Fruit fly (Drosophila melanogaster): ENCODE data around the gene Rcc1.

Gene Rcc1

dm6 chr3L:5976121-5976906, 43.7 kb upstream of the Rcc1 start (continued):
- peak; percentile 94 for TF ChIP-seq CG7839 (tag; optimal IDR thresholded peaks at IDR 0.05)
- peak in 1 of 2 experiments; percentile 98 for TF ChIP-seq bsh (GFP tag; optimal IDR thresholded peaks at IDR 0.05)
- TF ChIP-seq mam (GFP tag; optimal IDR thresholded peaks at IDR 0.05), result peak; percentile 88
- TF ChIP-seq CG8281 (tag; optimal IDR thresholded peaks at IDR 0.05), result peak; percentile 100
- peak; percentile 91 for TF ChIP-seq CG4854 (GFP tag; optimal IDR thresholded peaks at IDR 0.05)
- peak; percentile 89 for TF ChIP-seq CG12236 (GFP tag; optimal IDR thresholded peaks at IDR 0.05)
- no peak for TF ChIP-seq h (optimal IDR thresholded peaks at IDR 0.05)
- peak; percentile 80 for TF ChIP-seq twi (tag; optimal IDR thresholded peaks at IDR 0.05)
- TF ChIP-seq CG4282 (GFP tag; optimal IDR thresholded peaks at IDR 0.05), result no peak
- TF ChIP-seq vvl (GFP tag; IDR thresholded peaks at IDR 0.05), result peak; percentile 99
- no peak for TF ChIP-seq Doc3 (GFP tag; IDR thresholded peaks at IDR 0.05; ENCODE audit: partially characterized antibody)
- TF ChIP-seq bigmax (GFP tag; optimal IDR thresholded peaks at IDR 0.05), result no peak
- peak; percentile 94 for TF ChIP-seq sens-2 (GFP tag; IDR thresholded peaks at IDR 0.05)
- TF ChIP-seq Lhr (GFP tag; optimal IDR thresholded peaks at IDR 0.05), result peak; percentile 87
- TF ChIP-seq lov (optimal IDR thresholded peaks at IDR 0.05), result peak; percentile 98
- TF ChIP-seq lov (GFP tag; IDR thresholded peaks at IDR 0.05), result peak; percentile 95
- TF ChIP-seq Side (GFP tag; optimal IDR thresholded peaks at IDR 0.05), result peak; percentile 91
- TF ChIP-seq Hr51 (GFP tag; optimal IDR thresholded peaks at IDR 0.05), result peak; percentile 70 to 93
- peak; percentile 35 for TF ChIP-seq CG17385 (GFP tag; optimal IDR thresholded peaks at IDR 0.05)
- peak; percentile 78 for TF ChIP-seq CG3847 (GFP tag; IDR thresholded peaks at IDR 0.05)
- TF ChIP-seq zfh1 (GFP tag; IDR thresholded peaks at IDR 0.05), result peak; percentile 99
- peak; percentile 93 for TF ChIP-seq ssp (GFP tag; IDR thresholded peaks at IDR 0.05)
- TF ChIP-seq Chrac-16 (GFP tag; optimal IDR thresholded peaks at IDR 0.05), result peak; percentile 94
- TF ChIP-seq CG2116 (GFP tag; optimal IDR thresholded peaks at IDR 0.05), result peak; percentile 71
- TF ChIP-seq lmd (GFP tag; IDR thresholded peaks at IDR 0.05), result peak; percentile 98
- TF ChIP-seq wek (GFP tag; optimal IDR thresholded peaks at IDR 0.05), result peak; percentile 41
- TF ChIP-seq CG6683 (GFP tag; optimal IDR thresholded peaks at IDR 0.05), result peak; percentile 76
- peak; percentile 56 for TF ChIP-seq hkb (optimal IDR thresholded peaks at IDR 0.05)
- TF ChIP-seq hkb (GFP tag; IDR thresholded peaks at IDR 0.05), result peak; percentile 98
- no peak for TF ChIP-seq Poxn (GFP tag; IDR thresholded peaks at IDR 0.05)
- peak; percentile 87; the same call in 2 of the 4 replicates for TF ChIP-seq chinmo (GFP tag; IDR thresholded peaks at IDR 0.05; ENCODE audit: partially characterized antibody)
- no peak for TF ChIP-seq br (optimal IDR thresholded peaks at IDR 0.05)
- TF ChIP-seq H2.0 (GFP tag; IDR thresholded peaks at IDR 0.05), result peak; percentile 90
- peak; percentile 83 for TF ChIP-seq BtbVII (GFP tag; optimal IDR thresholded peaks at IDR 0.05)
- peak; percentile 95 for TF ChIP-seq CG1603 (tag; optimal IDR thresholded peaks at IDR 0.05)
- no peak for TF ChIP-seq hb (GFP tag; IDR thresholded peaks at IDR 0.05; ENCODE audit: partially characterized antibody)
- TF ChIP-seq crp (GFP tag; optimal IDR thresholded peaks at IDR 0.05), result peak in 1 of 2 experiments; percentile 53
- peak; percentile 91 to 94 for TF ChIP-seq dpn (GFP tag; optimal IDR thresholded peaks at IDR 0.05)
- peak; percentile 80 for TF ChIP-seq CG33557 (GFP tag; optimal IDR thresholded peaks at IDR 0.05)
- TF ChIP-seq Nf-YB (GFP tag; optimal IDR thresholded peaks at IDR 0.05), result peak; percentile 76
- TF ChIP-seq ken (GFP tag; IDR thresholded peaks at IDR 0.05), result peak; percentile 97
- TF ChIP-seq Doc2 (GFP tag; IDR thresholded peaks at IDR 0.05), result peak; percentile 77
- peak; percentile 87 for TF ChIP-seq crc (GFP tag; optimal IDR thresholded peaks at IDR 0.05)
- peak; percentile 97 for TF ChIP-seq dmrt11E (tag; optimal IDR thresholded peaks at IDR 0.05)
- peak; percentile 9 for TF ChIP-seq CG10543 (GFP tag; optimal IDR thresholded peaks at IDR 0.05)
- TF ChIP-seq CG8944 (GFP tag; optimal IDR thresholded peaks at IDR 0.05), result peak; percentile 90
- TF ChIP-seq corto (GFP tag; optimal IDR thresholded peaks at IDR 0.05), result no peak
- peak; percentile 91 for TF ChIP-seq onecut (GFP tag; IDR thresholded peaks at IDR 0.05)
- peak; percentile 79 for TF ChIP-seq yki (optimal IDR thresholded peaks at IDR 0.05)
- peak; percentile 23 for TF ChIP-seq CG9876 (GFP tag; optimal IDR thresholded peaks at IDR 0.05)

Measured in whole organism, embryonic.